Worm (Caenorhabditis elegans): ENCODE results near the gene ZK470.2.

- no peak for TF ChIP-seq ztf-18 (tag; optimal IDR thresholded peaks at IDR 0.05)
- TF ChIP-seq ceh-58 (GFP tag; IDR thresholded peaks at IDR 0.05): no peak
- TF ChIP-seq sea-2 (GFP tag; IDR thresholded peaks at IDR 0.05): no peak
- no peak for TF ChIP-seq ama-1 (optimal IDR thresholded peaks at IDR 0.05)
- TF ChIP-seq ama-1 (GFP tag; optimal IDR thresholded peaks at IDR 0.05): no peak
- TF ChIP-seq rcor-1 (GFP tag; IDR thresholded peaks at IDR 0.05): no peak
- no peak for TF ChIP-seq T26A5.8 (tag; optimal IDR thresholded peaks at IDR 0.05)
- TF ChIP-seq madf-3 (GFP tag; IDR thresholded peaks at IDR 0.05): no peak
- TF ChIP-seq nhr-120 (GFP tag; IDR thresholded peaks at IDR 0.05): no peak
- TF ChIP-seq ceh-27 (GFP tag; optimal IDR thresholded peaks at IDR 0.05): no peak
- no peak for TF ChIP-seq hlh-12 (tag; optimal IDR thresholded peaks at IDR 0.05)
- TF ChIP-seq rpc-1 (optimal IDR thresholded peaks at IDR 0.05): no peak
- TF ChIP-seq rpc-1 (tag; optimal IDR thresholded peaks at IDR 0.05): no peak
- TF ChIP-seq snpc-4 (GFP tag; optimal IDR thresholded peaks at IDR 0.05): no peak
- TF ChIP-seq snpc-4 (tag; optimal IDR thresholded peaks at IDR 0.05): no peak
Observed at ce11 chrX:4111416-4111815, 23.5 kb upstream of the ZK470.2 start, which contains the start of gene F09F9.2.

All from whole organism, young adult.